Worm (Caenorhabditis elegans): Measurements from ENCODE around the gene C34E11.2.

DNA sequence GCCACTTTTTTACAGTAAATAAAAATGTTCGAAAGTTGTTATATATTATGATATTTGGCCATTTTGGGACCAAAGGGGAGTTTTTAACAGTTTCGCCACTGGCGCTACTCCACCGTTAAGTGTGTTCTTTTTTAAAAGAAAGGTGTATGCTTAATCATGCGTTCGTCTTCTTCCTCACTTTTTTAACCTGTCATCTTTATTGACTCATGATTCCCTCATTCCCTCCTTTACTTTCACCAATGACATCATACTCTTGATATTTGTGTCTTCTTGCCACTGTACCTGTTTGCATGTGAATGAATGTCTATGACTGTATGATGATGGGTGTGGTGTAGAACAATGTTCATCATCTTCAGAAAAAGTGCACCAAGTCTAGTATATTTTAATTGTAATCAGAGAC is 23.9 kb downstream of the C34E11.2 start:
- TF ChIP-seq nhr-237 (tag; optimal IDR thresholded peaks at IDR 0.05), result no peak
- no peak for TF ChIP-seq tbx-8 (GFP tag; optimal IDR thresholded peaks at IDR 0.05)
- TF ChIP-seq unc-39 (tag; optimal IDR thresholded peaks at IDR 0.05), result no peak
- TF ChIP-seq elt-1 (tag; optimal IDR thresholded peaks at IDR 0.05; ENCODE audit: borderline replicate concordance, insufficient read depth), result no peak
- TF ChIP-seq ces-1 (GFP tag; optimal IDR thresholded peaks at IDR 0.05), result no peak
